Fruit fly (Drosophila melanogaster): ENCODE data around the gene CG12084.

Gene CG12084

dm6 chr3L:1461831-1462230 is 34.6 kb downstream of the CG12084 start:
- TF ChIP-seq tll (GFP tag; optimal IDR thresholded peaks at IDR 0.05) (peak in 1 of 2 experiments; percentile 72), D (optimal IDR thresholded peaks at IDR 0.05) (peak; percentile 43), D (GFP tag; optimal IDR thresholded peaks at IDR 0.05) (no peak), CG11247 (GFP tag; IDR thresholded peaks at IDR 0.05) (0 out of 2 replicates have a peak, but pooled peaks have one; percentile 10), CG15479 (GFP tag; optimal IDR thresholded peaks at IDR 0.05) (peak; percentile 33), HmgD (GFP tag; optimal IDR thresholded peaks at IDR 0.05) (no peak), twi (tag; optimal IDR thresholded peaks at IDR 0.05) (peak; percentile 94)

- no peak for TF ChIP-seq chn (GFP tag; optimal IDR thresholded peaks at IDR 0.05)
- no peak for TF ChIP-seq CG4707 (GFP tag; optimal IDR thresholded peaks at IDR 0.05)
- no peak for TF ChIP-seq HLH54F (GFP tag; optimal IDR thresholded peaks at IDR 0.05)
- no peak for TF ChIP-seq Camta (GFP tag; optimal IDR thresholded peaks at IDR 0.05)
- TF ChIP-seq wdn (GFP tag; IDR thresholded peaks at IDR 0.05), result no peak
- no peak for TF ChIP-seq CG10209 (GFP tag; optimal IDR thresholded peaks at IDR 0.05)
- no peak for TF ChIP-seq bowl (GFP tag; IDR thresholded peaks at IDR 0.05)
- no peak for TF ChIP-seq CG8388 (GFP tag; optimal IDR thresholded peaks at IDR 0.05)
- no peak for TF ChIP-seq CG32772 (GFP tag; IDR thresholded peaks at IDR 0.05)
- no peak for TF ChIP-seq klu (GFP tag; IDR thresholded peaks at IDR 0.05)
- peak; percentile 6 for TF ChIP-seq Deaf1 (tag; optimal IDR thresholded peaks at IDR 0.05)
- no peak for TF ChIP-seq ac (GFP tag; optimal IDR thresholded peaks at IDR 0.05)
- TF ChIP-seq Aef1 (GFP tag; IDR thresholded peaks at IDR 0.05), result no peak
- no peak for TF ChIP-seq Hr39 (optimal IDR thresholded peaks at IDR 0.05)
- no peak for TF ChIP-seq Fer1 (GFP tag; optimal IDR thresholded peaks at IDR 0.05)
- no peak for TF ChIP-seq gt (GFP tag; IDR thresholded peaks at IDR 0.05)
- TF ChIP-seq crol (GFP tag; IDR thresholded peaks at IDR 0.05), result peak; percentile 82
- TF ChIP-seq lbe (GFP tag; optimal IDR thresholded peaks at IDR 0.05), result peak; percentile 34
- TF ChIP-seq CG34224 (GFP tag; IDR thresholded peaks at IDR 0.05; ENCODE audit: partially characterized antibody), result no peak
- no peak for TF ChIP-seq Dad (GFP tag; optimal IDR thresholded peaks at IDR 0.05)
- TF ChIP-seq en (GFP tag; optimal IDR thresholded peaks at IDR 0.05), result no peak
- TF ChIP-seq jumu (GFP tag; optimal IDR thresholded peaks at IDR 0.05), result no peak
- no peak for TF ChIP-seq CG17359 (tag; optimal IDR thresholded peaks at IDR 0.05)
Measured at dm6 chr3L:1457998-1458728, 38.3 kb downstream of the CG12084 start.

dm6 chr3L:1457281-1457680 is 39.2 kb downstream of the CG12084 start:
- no peak for TF ChIP-seq CG2875 (GFP tag; optimal IDR thresholded peaks at IDR 0.05)
- 0 out of 2 replicates have a peak, but pooled peaks have one; percentile 18 for TF ChIP-seq CG8765 (GFP tag; IDR thresholded peaks at IDR 0.05)

dm6 chr3L:1450940-1451339 is 45.5 kb downstream of the CG12084 start:
- TF ChIP-seq CG2875 (GFP tag; optimal IDR thresholded peaks at IDR 0.05), result no peak
- no peak for TF ChIP-seq prd (optimal IDR thresholded peaks at IDR 0.05)
- peak; percentile 18; the same call in 1 of the 3 replicates for TF ChIP-seq prd (GFP tag; IDR thresholded peaks at IDR 0.05)
- 0 out of 2 replicates have a peak, but pooled peaks have one; percentile 9 for TF ChIP-seq ara (GFP tag; IDR thresholded peaks at IDR 0.05)
- TF ChIP-seq Drgx (GFP tag; IDR thresholded peaks at IDR 0.05), result 0 out of 2 replicates have a peak, but pooled peaks have one; percentile 28
